Fruit fly (Drosophila melanogaster): ENCODE measurements around the gene CG14543.

dm6 chr3R:26031968-26032610 lies 24.3 kb upstream of the CG14543 start:
- TF ChIP-seq CG15710 (tag; optimal IDR thresholded peaks at IDR 0.05) = no peak
- no peak for TF ChIP-seq CG32121 (GFP tag; IDR thresholded peaks at IDR 0.05)
- TF ChIP-seq CG8301 (tag; optimal IDR thresholded peaks at IDR 0.05) = no peak
- TF ChIP-seq Ets98B (GFP tag; IDR thresholded peaks at IDR 0.05) = no peak
- TF ChIP-seq EcR (GFP tag; optimal IDR thresholded peaks at IDR 0.05) = peak; percentile 60
- TF ChIP-seq Pif1A (GFP tag; optimal IDR thresholded peaks at IDR 0.05) = no peak

All from whole organism, pupa.